Fruit fly (Drosophila melanogaster) whole organism, prepupa: ENCODE results near the gene CG11581.

Experiments
- Blimp-1 ChIP-seq: fragments of 200-800 bp; sonication (Bioruptor generic); optimal IDR thresholded peaks from 3 replicates; lab custom pipeline; 2017; ENCODE audit warnings: missing biosample characterization, missing genetic modification characterization, mild to moderate bottlenecking, moderate library complexity, missing genetic modification reagents
- CG10631 ChIP-seq: fragments of 200-800 bp; sonication (Bioruptor generic); optimal IDR thresholded peaks from 2 replicates; lab custom pipeline; 2016; ENCODE audit warnings: missing biosample characterization, missing genetic modification characterization
- CG10669 ChIP-seq: fragments of 200-800 bp; sonication (Bioruptor generic); optimal IDR thresholded peaks from 3 replicates; lab custom pipeline; 2018; ENCODE audit warnings: missing biosample characterization, mild to moderate bottlenecking, missing genetic modification characterization, moderate library complexity
- CG11294 ChIP-seq: fragments of 200-800 bp; sonication (Bioruptor generic); IDR thresholded peaks from 2 replicates; pipeline ENCODE4 v1.3.6; 2022; ENCODE audit warnings: missing biosample characterization, missing genetic modification characterization
- CG11762 ChIP-seq: fragments of 200-800 bp; sonication (Bioruptor generic); optimal IDR thresholded peaks from 3 replicates; lab custom pipeline; 2016; ENCODE audit warnings: missing biosample characterization, missing genetic modification characterization; ENCODE audit not compliant: insufficient read depth
- CG11902 ChIP-seq: fragments of 200-800 bp; sonication (Bioruptor generic); optimal IDR thresholded peaks from 3 replicates; lab custom pipeline; 2016; ENCODE audit warnings: missing biosample characterization, missing genetic modification characterization
- CG15336 ChIP-seq: fragments of 200-800 bp; sonication (Bioruptor generic); IDR thresholded peaks from 2 replicates; pipeline ENCODE4 v1.3.6; 2022; ENCODE audit warnings: missing biosample characterization, missing genetic modification characterization
- CG1621 ChIP-seq: fragments of 200-800 bp; sonication (Bioruptor generic); optimal IDR thresholded peaks from 3 replicates; lab custom pipeline; 2018; ENCODE audit warnings: missing biosample characterization, mild to moderate bottlenecking, missing genetic modification characterization
- CG16779 ChIP-seq: fragments of 200-800 bp; sonication (Bioruptor generic); optimal IDR thresholded peaks from 3 replicates; lab custom pipeline; 2017; ENCODE audit warnings: missing biosample characterization, mild to moderate bottlenecking, missing genetic modification characterization
- CG3032 ChIP-seq: fragments of 200-800 bp; optimal IDR thresholded peaks from 2 replicates; lab custom pipeline; 2019; ENCODE audit warnings: missing biosample characterization, mild to moderate bottlenecking, missing genetic modification characterization, moderate library complexity
- CG31627 ChIP-seq: fragments of 200-800 bp; sonication (Bioruptor generic); optimal IDR thresholded peaks from 3 replicates; lab custom pipeline; 2016; ENCODE audit warnings: missing biosample characterization, missing genetic modification characterization
- CG34406 ChIP-seq: fragments of 200-800 bp; sonication (Bioruptor generic); optimal IDR thresholded peaks from 3 replicates; lab custom pipeline; 2016; ENCODE audit warnings: missing biosample characterization, missing genetic modification characterization
- CG3919 ChIP-seq: fragments of 200-800 bp; sonication (Bioruptor generic); optimal IDR thresholded peaks from 3 replicates; lab custom pipeline; 2016; ENCODE audit warnings: missing biosample characterization, missing genetic modification characterization
- CG4318 ChIP-seq: fragments of 200-800 bp; sonication (Bioruptor generic); optimal IDR thresholded peaks from 3 replicates; lab custom pipeline; 2017; ENCODE audit warnings: missing biosample characterization, mild to moderate bottlenecking, missing genetic modification characterization
- CG6163 ChIP-seq: fragments of 200-800 bp; sonication (Bioruptor generic); IDR thresholded peaks from 3 replicates; pipeline ENCODE4 v1.3.6; 2022; ENCODE audit warnings: missing biosample characterization, missing genetic modification characterization
- CG6792 ChIP-seq: fragments of 200-800 bp; sonication (Bioruptor generic); optimal IDR thresholded peaks from 3 replicates; lab custom pipeline; 2016; ENCODE audit warnings: missing biosample characterization, missing genetic modification characterization
- CG6808 ChIP-seq: fragments of 200-800 bp; sonication (Bioruptor generic); optimal IDR thresholded peaks from 3 replicates; lab custom pipeline; 2017; ENCODE audit warnings: missing biosample characterization, missing genetic modification characterization, mild to moderate bottlenecking, moderate library complexity, missing genetic modification reagents
- CG6854 ChIP-seq: fragments of 200-800 bp; sonication (Bioruptor generic); optimal IDR thresholded peaks from 2 replicates; lab custom pipeline; 2017; ENCODE audit warnings: missing biosample characterization, mild to moderate bottlenecking, missing genetic modification characterization
- CG7368 ChIP-seq: fragments of 200-800 bp; sonication (Bioruptor generic); optimal IDR thresholded peaks from 3 replicates; lab custom pipeline; 2016; ENCODE audit warnings: missing biosample characterization, missing genetic modification characterization
- CG8119 ChIP-seq: fragments of 200-800 bp; sonication (Bioruptor generic); IDR thresholded peaks from 3 replicates; pipeline ENCODE4 v1.3.6; 2022; ENCODE audit warnings: missing biosample characterization, missing genetic modification characterization
- CG8319 ChIP-seq: fragments of 200-800 bp; sonication (Bioruptor generic); optimal IDR thresholded peaks from 3 replicates; lab custom pipeline; 2016; ENCODE audit warnings: missing biosample characterization, missing genetic modification characterization
- CG9139 ChIP-seq: fragments of 200-800 bp; sonication (Bioruptor generic); optimal IDR thresholded peaks from 3 replicates; lab custom pipeline; 2017; ENCODE audit warnings: missing biosample characterization, mild to moderate bottlenecking, missing genetic modification characterization
- Eip75B ChIP-seq: fragments of 200-800 bp; sonication (Bioruptor generic); optimal IDR thresholded peaks from 3 replicates; lab custom pipeline; 2016; ENCODE audit warnings: missing biosample characterization, missing genetic modification characterization
- Eip78C ChIP-seq: fragments of 200-800 bp; sonication (Bioruptor generic); peaks from one replicate; lab custom pipeline; 2016; ENCODE audit warnings: missing biosample characterization, missing genetic modification characterization
- Ets96B ChIP-seq: fragments of 200-800 bp; optimal IDR thresholded peaks from 2 replicates; lab custom pipeline; 2019; ENCODE audit warnings: missing biosample characterization, mild to moderate bottlenecking, missing genetic modification characterization, moderate library complexity
- Gug ChIP-seq: fragments of 200-800 bp; sonication (Bioruptor generic); IDR thresholded peaks from 2 replicates; pipeline ENCODE4 v1.3.6; 2022; ENCODE audit warnings: missing biosample characterization, missing genetic modification characterization
- Hr39 ChIP-seq: fragments of 200-800 bp; sonication (Bioruptor generic); optimal IDR thresholded peaks from 2 replicates; lab custom pipeline; 2016; ENCODE audit warnings: missing biosample characterization, missing genetic modification characterization
- Hr4 ChIP-seq: fragments of 200-800 bp; sonication (Bioruptor generic); optimal IDR thresholded peaks from 3 replicates; lab custom pipeline; 2016; ENCODE audit warnings: missing biosample characterization, missing genetic modification characterization
- Lpt ChIP-seq: fragments of 200-800 bp; sonication (Bioruptor generic); optimal IDR thresholded peaks from 3 replicates; lab custom pipeline; 2016; ENCODE audit warnings: missing biosample characterization, missing genetic modification characterization
- Met ChIP-seq: fragments of 200-800 bp; sonication (Bioruptor generic); optimal IDR thresholded peaks from 3 replicates; lab custom pipeline; 2016; ENCODE audit warnings: missing biosample characterization, missing genetic modification characterization
- OdsH ChIP-seq: fragments of 200-800 bp; sonication (Bioruptor generic); optimal IDR thresholded peaks from 3 replicates; lab custom pipeline; 2016; ENCODE audit warnings: missing biosample characterization, missing genetic modification characterization
- Smox ChIP-seq: fragments of 200-800 bp; sonication (Bioruptor generic); optimal IDR thresholded peaks from 3 replicates; lab custom pipeline; 2016; ENCODE audit warnings: missing biosample characterization, missing genetic modification characterization
- Sox102F ChIP-seq: fragments of 200-800 bp; sonication (Bioruptor generic); optimal IDR thresholded peaks from 2 replicates; lab custom pipeline; 2016; ENCODE audit warnings: missing biosample characterization, mild to moderate bottlenecking, missing genetic modification characterization
- Sox14 ChIP-seq: fragments of 200-800 bp; sonication (Bioruptor generic); optimal IDR thresholded peaks from 3 replicates; lab custom pipeline; 2016; ENCODE audit warnings: missing biosample characterization, missing genetic modification characterization
- Sox15 ChIP-seq: fragments of 200-800 bp; sonication (Bioruptor generic); optimal IDR thresholded peaks from 3 replicates; lab custom pipeline; 2016; ENCODE audit warnings: missing biosample characterization, missing genetic modification characterization
- achi ChIP-seq: fragments of 200-800 bp; sonication (Bioruptor generic); optimal IDR thresholded peaks from 3 replicates; lab custom pipeline; 2016; ENCODE audit warnings: missing biosample characterization, missing genetic modification characterization
- acj6 ChIP-seq: fragments of 200-800 bp; sonication (Bioruptor generic); optimal IDR thresholded peaks from 3 replicates; lab custom pipeline; 2016; ENCODE audit warnings: missing biosample characterization, missing genetic modification characterization
- cyc ChIP-seq: fragments of 200-800 bp; sonication (Bioruptor generic); optimal IDR thresholded peaks from 3 replicates; lab custom pipeline; 2016; ENCODE audit warnings: missing biosample characterization, missing genetic modification characterization
- dsx ChIP-seq: fragments of 200-800 bp; optimal IDR thresholded peaks from 3 replicates; lab custom pipeline; 2019; ENCODE audit warnings: missing biosample characterization, mild to moderate bottlenecking, missing genetic modification characterization, moderate library complexity; ENCODE audit not compliant: poor library complexity, severe bottlenecking
- eg ChIP-seq: fragments of 200-800 bp; sonication (Bioruptor generic); IDR thresholded peaks from 3 replicates; pipeline ENCODE4 v1.3.6; 2022; ENCODE audit warnings: missing biosample characterization, missing genetic modification characterization
- esn ChIP-seq: fragments of 200-800 bp; sonication (Bioruptor generic); optimal IDR thresholded peaks from 2 replicates; lab custom pipeline; 2016; ENCODE audit warnings: missing biosample characterization, mild to moderate bottlenecking, missing genetic modification characterization, moderate library complexity
- fd59A ChIP-seq: fragments of 200-800 bp; sonication (Bioruptor generic); optimal IDR thresholded peaks from 2 replicates; lab custom pipeline; 2017; ENCODE audit warnings: missing biosample characterization, mild to moderate bottlenecking, missing genetic modification characterization, missing genetic modification reagents
- fd85E ChIP-seq: fragments of 200-800 bp; sonication (Bioruptor generic); optimal IDR thresholded peaks from 3 replicates; lab custom pipeline; 2016; ENCODE audit warnings: missing biosample characterization, missing genetic modification characterization
- fkh ChIP-seq: fragments of 200-800 bp; sonication (Bioruptor generic); optimal IDR thresholded peaks from 3 replicates; lab custom pipeline; 2017; ENCODE audit warnings: missing biosample characterization, mild to moderate bottlenecking, missing genetic modification characterization, moderate library complexity
- lz ChIP-seq: fragments of 200-800 bp; sonication (Bioruptor generic); optimal IDR thresholded peaks from 3 replicates; lab custom pipeline; 2016; ENCODE audit warnings: missing biosample characterization, missing genetic modification characterization
- net ChIP-seq: fragments of 200-800 bp; sonication (Bioruptor generic); optimal IDR thresholded peaks from 3 replicates; lab custom pipeline; 2016; ENCODE audit warnings: missing biosample characterization, missing genetic modification characterization
- pdm3 ChIP-seq: fragments of 200-800 bp; sonication (Bioruptor generic); optimal IDR thresholded peaks from 3 replicates; lab custom pipeline; 2016; ENCODE audit warnings: missing biosample characterization, missing genetic modification characterization
- spab ChIP-seq: fragments of 200-800 bp; sonication (Bioruptor generic); optimal IDR thresholded peaks from 2 replicates; lab custom pipeline; 2017; ENCODE audit warnings: missing biosample characterization, mild to moderate bottlenecking, missing genetic modification characterization, missing genetic modification reagents
- svp ChIP-seq: fragments of 200-800 bp; sonication (Bioruptor generic); peaks from one replicate; lab custom pipeline; 2016; ENCODE audit warnings: missing biosample characterization, missing genetic modification characterization
- topi ChIP-seq: fragments of 200-800 bp; sonication (Bioruptor generic); optimal IDR thresholded peaks from 3 replicates; lab custom pipeline; 2016; ENCODE audit warnings: missing biosample characterization, missing genetic modification characterization

The CG11581 gene

dm6 chrX:14133936-14134335 lies 42.8 kb upstream of the CG11581 start (continued):
- TF ChIP-seq CG31627 (GFP tag; lab: Kevin White, UChicago) (peak; percentile 28), CG11762 (GFP tag; lab: Kevin White, UChicago) (peak; percentile 21), CG11902 (GFP tag; lab: Kevin White, UChicago) (peak; percentile 4), eg (peak; percentile 29; the same call in 1 of the 3 replicates), fkh (GFP tag; lab: Kevin White, UChicago) (no peak), Blimp-1 (GFP tag; lab: Kevin White, UChicago) (peak; percentile 57), CG4318 (peak; percentile 32), Ets96B (tag; lab: Kevin White, UChicago) (peak; percentile 60), CG8319 (GFP tag; lab: Kevin White, UChicago) (no peak), CG6854 (no peak)

dm6 chrX:14148171-14148570 lies 28.6 kb upstream of the CG11581 start:
- TF ChIP-seq esn, result peak; percentile 16
- TF ChIP-seq Met (GFP tag; lab: Kevin White, UChicago), result peak; percentile 45
- TF ChIP-seq CG15336, result peak; percentile 24; the same call in 1 of the 2 replicates
- TF ChIP-seq CG10631, result peak; percentile 60
- 0 out of 3 replicates have a peak, but pooled peaks have one; percentile 33 for TF ChIP-seq CG8119 (GFP tag; lab: Robert Waterston, UW)
- TF ChIP-seq acj6, result peak; percentile 5
- TF ChIP-seq Smox (GFP tag; lab: Kevin White, UChicago), result peak; percentile 18
- peak; percentile 17 for TF ChIP-seq CG3032
- no peak for TF ChIP-seq spab (GFP tag; lab: Kevin White, UChicago)
- TF ChIP-seq CG31627 (GFP tag; lab: Kevin White, UChicago), result peak; percentile 20
- TF ChIP-seq achi, result peak; percentile 49
- no peak for TF ChIP-seq Hr4 (GFP tag; lab: Kevin White, UChicago)
- peak; percentile 25 for TF ChIP-seq topi (GFP tag; lab: Kevin White, UChicago)
- TF ChIP-seq CG8319 (GFP tag; lab: Kevin White, UChicago), result no peak
- no peak for TF ChIP-seq Sox102F (GFP tag; lab: Kevin White, UChicago)
- peak; percentile 6 for TF ChIP-seq dsx
- TF ChIP-seq fd59A (GFP tag; lab: Kevin White, UChicago), result no peak
- TF ChIP-seq Eip75B, result peak; percentile 12
- no peak for TF ChIP-seq CG6792 (GFP tag; lab: Kevin White, UChicago)
- peak; percentile 21 for TF ChIP-seq Sox14 (GFP tag; lab: Kevin White, UChicago)
- TF ChIP-seq Blimp-1 (GFP tag; lab: Kevin White, UChicago), result no peak
- no peak for TF ChIP-seq Sox15 (GFP tag; lab: Kevin White, UChicago)
- TF ChIP-seq CG10669 (GFP tag; lab: Kevin White, UChicago), result no peak
- TF ChIP-seq Eip78C (GFP tag; lab: Kevin White, UChicago), result peak; percentile 79
- TF ChIP-seq net (GFP tag; lab: Kevin White, UChicago), result peak; percentile 22
- no peak for TF ChIP-seq CG7368 (GFP tag; lab: Kevin White, UChicago)
- no peak for TF ChIP-seq CG1621 (tag; lab: Kevin White, UChicago)
- peak; percentile 14 for TF ChIP-seq cyc
- no peak for TF ChIP-seq CG9139 (GFP tag; lab: Kevin White, UChicago)
- no peak for TF ChIP-seq CG34406 (GFP tag; lab: Kevin White, UChicago)
- TF ChIP-seq CG6163 (GFP tag; lab: Robert Waterston, UW), result peak; percentile 33; the same call in 2 of the 3 replicates
- peak; percentile 10 for TF ChIP-seq Lpt (GFP tag; lab: Kevin White, UChicago)
- TF ChIP-seq CG11762 (GFP tag; lab: Kevin White, UChicago), result no peak
- peak; percentile 37 for TF ChIP-seq Hr39 (GFP tag; lab: Kevin White, UChicago)
- TF ChIP-seq pdm3 (GFP tag; lab: Kevin White, UChicago), result peak; percentile 42
- TF ChIP-seq CG6808 (GFP tag; lab: Kevin White, UChicago), result no peak
- peak; percentile 33 for TF ChIP-seq OdsH (GFP tag; lab: Kevin White, UChicago)
- TF ChIP-seq lz (GFP tag; lab: Kevin White, UChicago), result no peak
- TF ChIP-seq fd85E (GFP tag; lab: Kevin White, UChicago), result no peak
- TF ChIP-seq CG16779 (tag; lab: Kevin White, UChicago), result no peak
- TF ChIP-seq CG3919 (GFP tag; lab: Kevin White, UChicago), result peak; percentile 44
- TF ChIP-seq svp (GFP tag; lab: Kevin White, UChicago), result no peak
- TF ChIP-seq Gug (GFP tag; lab: Robert Waterston, UW), result peak; percentile 30; the same call in 1 of the 2 replicates
- TF ChIP-seq Ets96B (tag; lab: Kevin White, UChicago), result peak; percentile 24
- TF ChIP-seq eg, result 0 out of 3 replicates have a peak, but pooled peaks have one; percentile 29
- no peak for TF ChIP-seq CG11294
